Fruit fly (Drosophila melanogaster) whole organism, wandering third instar larva: Measurements from ENCODE around the gene CG5882.
A peak's percentile ranks its signal among the peaks of the same experiment; 100 is the strongest.

Experiments used
- Abd-B ChIP-seq: fragments of >200 bp; optimal IDR thresholded peaks from 2 replicates; lab custom pipeline; 2017; ENCODE audit warnings: missing biosample characterization, missing genetic modification characterization
- CG9705 ChIP-seq: fragments of 200-800 bp; sonication (Bioruptor generic); optimal IDR thresholded peaks from 2 replicates; lab custom pipeline; 2018; ENCODE audit warnings: missing biosample characterization, mild to moderate bottlenecking, missing genetic modification characterization
- CrebA ChIP-seq: fragments of 200-800 bp; sonication (Bioruptor generic); optimal IDR thresholded peaks from 2 replicates; lab custom pipeline; 2016; ENCODE audit warnings: missing biosample characterization, mild to moderate bottlenecking, missing genetic modification characterization, borderline replicate concordance
- Dfd ChIP-seq: fragments of >200 bp; optimal IDR thresholded peaks from 2 replicates; lab custom pipeline; 2017; ENCODE audit warnings: missing biosample characterization, missing genetic modification characterization
- Dif ChIP-seq: fragments of 200-275, 200-300 bp; sonication (Bioruptor generic); optimal IDR thresholded peaks from 2 replicates; lab custom pipeline; 2018; ENCODE audit warnings: missing biosample characterization, missing genetic modification characterization; ENCODE audit not compliant: partially characterized antibody
- Hnf4 ChIP-seq: fragments of 200-800 bp; sonication (Bioruptor generic); optimal IDR thresholded peaks from 2 replicates; lab custom pipeline; 2016; ENCODE audit warnings: missing biosample characterization, mild to moderate bottlenecking, missing genetic modification characterization
- Hr78 ChIP-seq: fragments of >200 bp; optimal IDR thresholded peaks from 2 replicates; lab custom pipeline; 2017; ENCODE audit warnings: missing biosample characterization, missing genetic modification characterization
- Hr83 ChIP-seq: fragments of 200-300 bp; sonication (Bioruptor generic); optimal IDR thresholded peaks from 2 replicates; lab custom pipeline; 2016; ENCODE audit warnings: missing biosample characterization, mild to moderate bottlenecking, missing genetic modification characterization, moderate library complexity; ENCODE audit not compliant: poor library complexity, severe bottlenecking
- Jra ChIP-seq: sonication (Bioruptor generic); optimal IDR thresholded peaks from 2 replicates; lab custom pipeline; 2016; ENCODE audit warnings: missing biosample characterization, missing genetic modification characterization
- Myc ChIP-seq: fragments of >200 bp; optimal IDR thresholded peaks from 2 replicates; lab custom pipeline; 2017
- OdsH ChIP-seq: fragments of 200-800 bp; sonication (Bioruptor generic); optimal IDR thresholded peaks from 2 replicates; lab custom pipeline; 2016; ENCODE audit warnings: missing biosample characterization, mild to moderate bottlenecking, missing genetic modification characterization
- Sp1 ChIP-seq: fragments of 200-800 bp; sonication (Bioruptor generic); optimal IDR thresholded peaks from 3 replicates; lab custom pipeline; 2019; ENCODE audit warnings: missing biosample characterization, mild to moderate bottlenecking, missing genetic modification characterization, moderate library complexity
- Vsx2 ChIP-seq: fragments of 200-300, 225-300 bp; sonication (Bioruptor generic); optimal IDR thresholded peaks from 2 replicates; lab custom pipeline; 2018; ENCODE audit warnings: missing biosample characterization, missing genetic modification characterization; ENCODE audit not compliant: partially characterized antibody
- br ChIP-seq: fragments of 200-800 bp; sonication (Bioruptor generic); optimal IDR thresholded peaks from 2 replicates; lab custom pipeline; 2016; ENCODE audit warnings: missing biosample characterization, missing genetic modification characterization
- brk ChIP-seq: fragments of 200-800 bp; sonication (Bioruptor generic); optimal IDR thresholded peaks from 2 replicates; lab custom pipeline; 2016; ENCODE audit warnings: missing biosample characterization, mild to moderate bottlenecking, missing genetic modification characterization
- dl ChIP-seq, 2 experiments: fragments of 175-275, 200-275 bp in 1 of 2; fragments of 200-275 bp in 1 of 2; sonication (Bioruptor generic); optimal IDR thresholded peaks; lab custom pipeline; 2018; ENCODE audit warnings: mild to moderate bottlenecking in 2 of 2, missing biosample characterization in 2 of 2, missing genetic modification characterization in 2 of 2, moderate library complexity in 2 of 2; ENCODE audit not compliant: partially characterized antibody in 2 of 2, insufficient read depth in 1 of 2
- dsf ChIP-seq: sonication (Bioruptor generic); optimal IDR thresholded peaks from 2 replicates; lab custom pipeline; 2016; ENCODE audit warnings: missing biosample characterization, missing genetic modification characterization, borderline replicate concordance
- ey ChIP-seq: fragments of 200-800 bp; sonication (Bioruptor generic); optimal IDR thresholded peaks from 2 replicates; lab custom pipeline; 2016; ENCODE audit warnings: missing biosample characterization, missing genetic modification characterization
- foxo ChIP-seq, 2 experiments: fragments of 200-800 bp; sonication (Bioruptor generic); optimal IDR thresholded peaks; 2 replicates in 1 of 2; 3 replicates in 1 of 2; lab custom pipeline; 2016 to 2017; ENCODE audit warnings: missing biosample characterization in 2 of 2, missing genetic modification characterization in 2 of 2
- fru ChIP-seq: fragments of 200-800 bp; sonication (Bioruptor generic); optimal IDR thresholded peaks from 3 replicates; lab custom pipeline; 2016; ENCODE audit warnings: missing biosample characterization, mild to moderate bottlenecking, missing genetic modification characterization
- h ChIP-seq: fragments of 200-800 bp; sonication (Bioruptor generic); optimal IDR thresholded peaks from 3 replicates; lab custom pipeline; 2016; ENCODE audit warnings: missing biosample characterization, mild to moderate bottlenecking, missing genetic modification characterization
- jim ChIP-seq: fragments of 175-275, 200-325 bp; sonication (Bioruptor generic); optimal IDR thresholded peaks from 2 replicates; lab custom pipeline; 2016; ENCODE audit warnings: missing biosample characterization, mild to moderate bottlenecking, missing genetic modification characterization
- pan ChIP-seq: fragments of >200 bp; optimal IDR thresholded peaks from 2 replicates; lab custom pipeline; 2017
- psq ChIP-seq: fragments of 200-800 bp; sonication (Bioruptor generic); optimal IDR thresholded peaks from 3 replicates; lab custom pipeline; 2017; ENCODE audit warnings: missing biosample characterization, mild to moderate bottlenecking, missing genetic modification characterization, moderate library complexity
- rgr ChIP-seq: fragments of 200-800 bp; sonication (Bioruptor generic); optimal IDR thresholded peaks from 3 replicates; lab custom pipeline; 2016; ENCODE audit warnings: missing biosample characterization, mild to moderate bottlenecking, missing genetic modification characterization
- sage ChIP-seq: fragments of 200-800 bp; sonication (Bioruptor generic); optimal IDR thresholded peaks from 2 replicates; lab custom pipeline; 2016; ENCODE audit warnings: missing biosample characterization, mild to moderate bottlenecking, missing genetic modification characterization
- sv ChIP-seq: fragments of 200-800 bp; sonication (Bioruptor generic); optimal IDR thresholded peaks from 3 replicates; lab custom pipeline; 2016; ENCODE audit warnings: missing biosample characterization, missing genetic modification characterization
- tai ChIP-seq: sonication (Bioruptor generic); optimal IDR thresholded peaks from 2 replicates; lab custom pipeline; 2016; ENCODE audit warnings: missing biosample characterization, missing genetic modification characterization
- woc ChIP-seq: sonication (Bioruptor generic); optimal IDR thresholded peaks from 2 replicates; lab custom pipeline; 2016; ENCODE audit warnings: missing biosample characterization, mild to moderate bottlenecking, missing genetic modification characterization

Gene CG5882

DNA sequence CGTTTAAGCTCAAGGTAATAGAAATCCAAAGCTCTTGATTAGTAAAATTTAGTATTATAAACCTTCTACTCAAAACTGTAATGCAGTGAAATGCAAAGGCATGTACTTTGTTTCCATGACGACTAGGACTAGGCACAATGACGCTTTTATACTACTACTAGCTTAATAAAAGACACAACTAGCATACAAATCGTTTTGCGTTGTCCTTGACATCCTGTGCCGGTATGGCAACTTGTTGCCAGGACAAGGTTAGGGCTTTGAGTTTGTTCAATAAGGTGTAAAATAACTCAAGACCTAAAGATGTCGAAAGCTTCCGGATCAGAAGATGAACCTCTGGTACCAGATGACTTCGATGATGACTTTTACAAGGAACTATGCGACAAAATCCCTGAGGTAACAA lies at the start of gene CG5882:
CG5882 (plus strand) TSS at position 301 of the 400 bp plus-strand sequence.
- no peak for TF ChIP-seq Hnf4 (GFP tag; lab: Kevin White, UChicago)
- TF ChIP-seq Hr83 (GFP tag; lab: Kevin White, UChicago) = no peak
- TF ChIP-seq brk (GFP tag; lab: Kevin White, UChicago) = no peak
- TF ChIP-seq dsf = no peak
- TF ChIP-seq woc = no peak
- TF ChIP-seq Hr78 (GFP tag; lab: Kevin White, UChicago) = no peak
- no peak for TF ChIP-seq CrebA (GFP tag; lab: Kevin White, UChicago)
- no peak for TF ChIP-seq Abd-B
- no peak for TF ChIP-seq br (GFP tag; lab: Kevin White, UChicago)

DNA sequence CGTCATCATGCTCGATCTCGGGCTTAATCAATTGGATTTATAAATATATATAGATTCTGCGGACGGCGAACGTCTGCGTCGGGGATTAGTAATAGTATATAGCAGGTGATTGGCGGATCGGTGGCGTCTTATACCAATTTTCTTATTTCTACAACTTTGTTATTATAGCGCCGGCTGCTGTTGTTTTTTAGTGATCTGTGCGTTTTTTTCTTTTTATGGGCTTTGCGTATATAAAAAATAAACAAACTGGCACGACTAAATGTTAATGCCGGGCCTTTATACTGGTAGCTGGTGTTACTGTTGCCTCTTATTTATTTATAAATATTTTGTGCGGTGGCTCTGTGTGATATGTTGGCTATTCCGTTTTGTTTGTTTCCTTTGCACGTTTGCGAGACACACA lies 49.2 kb upstream of the CG5882 start:
- TF ChIP-seq Vsx2 (GFP tag; lab: Kevin White, UChicago) = no peak
- TF ChIP-seq sv = no peak
- TF ChIP-seq Sp1 (GFP tag; lab: Kevin White, UChicago) = no peak
- no peak for TF ChIP-seq Myc
- TF ChIP-seq dl (GFP tag; optimal IDR thresholded peaks at IDR 0.05; lab: Kevin White, UChicago; ENCODE audit: insufficient read depth in 1 of 2, partially characterized antibody in 2 of 2) = no peak
- no peak for TF ChIP-seq psq (GFP tag; lab: Kevin White, UChicago)
- TF ChIP-seq Dfd (GFP tag; lab: Kevin White, UChicago) = no peak
- TF ChIP-seq br (GFP tag; lab: Kevin White, UChicago) = no peak
- no peak for TF ChIP-seq dsf
- TF ChIP-seq sage = no peak

dm6 chr3R:27069810-27070625 lies 48.4 kb upstream of the CG5882 start, which contains the start of gene spz:
Gene spz, minus strand, starts transcription at chr3R:27070070.
- TF ChIP-seq Hr83 (GFP tag; lab: Kevin White, UChicago) (peak; percentile 32), Dif (GFP tag; lab: Kevin White, UChicago) (peak; percentile 87), Vsx2 (GFP tag; lab: Kevin White, UChicago) (peak; percentile 33), fru (GFP tag; lab: Kevin White, UChicago) (peak; percentile 7), ey (GFP tag; lab: Kevin White, UChicago) (no peak), h (peak; percentile 49), br (GFP tag; lab: Kevin White, UChicago) (no peak), CG9705 (GFP tag; lab: Kevin White, UChicago) (no peak), psq (GFP tag; lab: Kevin White, UChicago) (no peak), brk (GFP tag; lab: Kevin White, UChicago) (no peak), foxo (GFP tag; optimal IDR thresholded peaks at IDR 0.05; lab: Kevin White, UChicago) (peak in 1 of 2 experiments; percentile 6), OdsH (no peak), dl (GFP tag; optimal IDR thresholded peaks at IDR 0.05; lab: Kevin White, UChicago; ENCODE audit: insufficient read depth in 1 of 2, partially characterized antibody in 2 of 2) (peak; percentile 61 to 89), Hr78 (GFP tag; lab: Kevin White, UChicago) (no peak), rgr (GFP tag; lab: Kevin White, UChicago) (peak; percentile 0)

- TF ChIP-seq OdsH (no peak), Jra (GFP tag; lab: Kevin White, UChicago) (no peak), brk (GFP tag; lab: Kevin White, UChicago) (no peak), Dfd (GFP tag; lab: Kevin White, UChicago) (no peak), fru (GFP tag; lab: Kevin White, UChicago) (no peak), pan (lab: Kevin White, UChicago) (no peak), tai (GFP tag; lab: Kevin White, UChicago) (no peak), psq (GFP tag; lab: Kevin White, UChicago) (no peak), sage (no peak), Hr78 (GFP tag; lab: Kevin White, UChicago) (no peak), Dif (GFP tag; lab: Kevin White, UChicago) (no peak), jim (GFP tag; lab: Kevin White, UChicago) (no peak), Hnf4 (GFP tag; lab: Kevin White, UChicago) (no peak), dsf (no peak), br (GFP tag; lab: Kevin White, UChicago) (no peak), h (no peak)
- TF ChIP-seq, all 38 proteins: peak for 0
Measured at dm6 chr3R:27070906-27071498, 47.4 kb upstream of the CG5882 start.
